Worm (Caenorhabditis elegans): ENCODE measurements around the gene acc-2.

DNA sequence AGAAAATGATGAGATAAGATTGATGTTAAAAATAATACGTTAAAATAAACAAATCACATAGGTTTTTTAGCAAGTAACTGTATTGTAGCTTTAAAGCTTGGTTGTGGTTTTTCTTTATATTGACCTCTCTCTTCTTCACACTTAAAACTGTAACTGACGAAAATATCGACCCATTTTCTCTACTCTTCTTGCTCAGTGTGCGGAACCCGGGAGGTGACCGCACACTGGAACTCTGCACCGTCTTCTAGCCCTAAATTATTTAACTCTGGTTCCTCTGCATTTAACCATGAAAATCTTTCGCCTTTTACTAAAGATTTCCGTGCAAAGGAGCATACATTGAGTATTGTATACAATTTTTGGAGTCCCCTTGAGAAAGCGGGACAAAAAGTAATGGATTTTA, 22.1 kb upstream of the acc-2 start:
- TF ChIP-seq unc-62 (GFP tag; optimal IDR thresholded peaks at IDR 0.05) (no peak), snpc-4 (tag; optimal IDR thresholded peaks at IDR 0.05) (no peak), aly-2 (tag; optimal IDR thresholded peaks at IDR 0.05) (no peak), fkh-10 (GFP tag; optimal IDR thresholded peaks at IDR 0.05) (no peak)

Data from whole organism, L1 larva.